Worm (Caenorhabditis elegans) whole organism, L4 larva: Measurements from ENCODE around the gene C25D7.9.

Experiments
- R02D3.7 ChIP-seq: fragments of 150-350 bp; sonication (generic microtip); optimal IDR thresholded peaks from 3 replicates; lab custom pipeline; 2014; ENCODE audit warnings: missing biosample characterization, missing genetic modification characterization
- lin-13 ChIP-seq: fragments of 150-350 bp; optimal IDR thresholded peaks from 2 replicates; lab custom pipeline; 2014; ENCODE audit warnings: missing biosample characterization, missing genetic modification reagents, missing genetic modification characterization

- no peak for TF ChIP-seq lin-13
- TF ChIP-seq R02D3.7 = no peak
Observed at ce11 chrV:15087207-15087706, 22.3 kb downstream of the C25D7.9 start, which contains the start of the genes C01G10.15 and C01G10.6.
